Fruit fly (Drosophila melanogaster) whole organism, prepupa: ENCODE measurements around the gene CG1999.
A peak's percentile ranks its signal among the peaks of the same experiment; 100 is the strongest.

Source experiments
- Blimp-1 ChIP-seq: fragments of 200-800 bp; sonication (Bioruptor generic); optimal IDR thresholded peaks from 3 replicates; lab custom pipeline; 2017; ENCODE audit warnings: missing biosample characterization, missing genetic modification characterization, mild to moderate bottlenecking, moderate library complexity, missing genetic modification reagents
- CG10631 ChIP-seq: fragments of 200-800 bp; sonication (Bioruptor generic); optimal IDR thresholded peaks from 2 replicates; lab custom pipeline; 2016; ENCODE audit warnings: missing biosample characterization, missing genetic modification characterization
- CG10669 ChIP-seq: fragments of 200-800 bp; sonication (Bioruptor generic); optimal IDR thresholded peaks from 3 replicates; lab custom pipeline; 2018; ENCODE audit warnings: missing biosample characterization, mild to moderate bottlenecking, missing genetic modification characterization, moderate library complexity
- CG11762 ChIP-seq: fragments of 200-800 bp; sonication (Bioruptor generic); optimal IDR thresholded peaks from 3 replicates; lab custom pipeline; 2016; ENCODE audit warnings: missing biosample characterization, missing genetic modification characterization; ENCODE audit not compliant: insufficient read depth
- CG11902 ChIP-seq: fragments of 200-800 bp; sonication (Bioruptor generic); optimal IDR thresholded peaks from 3 replicates; lab custom pipeline; 2016; ENCODE audit warnings: missing biosample characterization, missing genetic modification characterization
- CG15336 ChIP-seq: fragments of 200-800 bp; sonication (Bioruptor generic); IDR thresholded peaks from 2 replicates; pipeline ENCODE4 v1.3.6; 2022; ENCODE audit warnings: missing biosample characterization, missing genetic modification characterization
- CG16779 ChIP-seq: fragments of 200-800 bp; sonication (Bioruptor generic); optimal IDR thresholded peaks from 3 replicates; lab custom pipeline; 2017; ENCODE audit warnings: missing biosample characterization, mild to moderate bottlenecking, missing genetic modification characterization
- CG3032 ChIP-seq: fragments of 200-800 bp; optimal IDR thresholded peaks from 2 replicates; lab custom pipeline; 2019; ENCODE audit warnings: missing biosample characterization, mild to moderate bottlenecking, missing genetic modification characterization, moderate library complexity
- CG32006 ChIP-seq: fragments of 200-800 bp; sonication (Bioruptor generic); optimal IDR thresholded peaks from 3 replicates; lab custom pipeline; 2017; ENCODE audit warnings: missing biosample characterization, mild to moderate bottlenecking, missing genetic modification characterization
- CG34406 ChIP-seq: fragments of 200-800 bp; sonication (Bioruptor generic); optimal IDR thresholded peaks from 3 replicates; lab custom pipeline; 2016; ENCODE audit warnings: missing biosample characterization, missing genetic modification characterization
- CG3919 ChIP-seq: fragments of 200-800 bp; sonication (Bioruptor generic); optimal IDR thresholded peaks from 3 replicates; lab custom pipeline; 2016; ENCODE audit warnings: missing biosample characterization, missing genetic modification characterization
- CG4318 ChIP-seq: fragments of 200-800 bp; sonication (Bioruptor generic); optimal IDR thresholded peaks from 3 replicates; lab custom pipeline; 2017; ENCODE audit warnings: missing biosample characterization, mild to moderate bottlenecking, missing genetic modification characterization
- CG6163 ChIP-seq: fragments of 200-800 bp; sonication (Bioruptor generic); IDR thresholded peaks from 3 replicates; pipeline ENCODE4 v1.3.6; 2022; ENCODE audit warnings: missing biosample characterization, missing genetic modification characterization
- CG6276 ChIP-seq: fragments of 200-800 bp; sonication (Bioruptor generic); optimal IDR thresholded peaks from 2 replicates; lab custom pipeline; 2017; ENCODE audit warnings: missing biosample characterization, mild to moderate bottlenecking, missing genetic modification characterization
- CG6792 ChIP-seq: fragments of 200-800 bp; sonication (Bioruptor generic); optimal IDR thresholded peaks from 3 replicates; lab custom pipeline; 2016; ENCODE audit warnings: missing biosample characterization, missing genetic modification characterization
- CG6808 ChIP-seq: fragments of 200-800 bp; sonication (Bioruptor generic); optimal IDR thresholded peaks from 3 replicates; lab custom pipeline; 2017; ENCODE audit warnings: missing biosample characterization, missing genetic modification characterization, mild to moderate bottlenecking, moderate library complexity, missing genetic modification reagents
- CG6854 ChIP-seq: fragments of 200-800 bp; sonication (Bioruptor generic); optimal IDR thresholded peaks from 2 replicates; lab custom pipeline; 2017; ENCODE audit warnings: missing biosample characterization, mild to moderate bottlenecking, missing genetic modification characterization
- CG7368 ChIP-seq: fragments of 200-800 bp; sonication (Bioruptor generic); optimal IDR thresholded peaks from 3 replicates; lab custom pipeline; 2016; ENCODE audit warnings: missing biosample characterization, missing genetic modification characterization
- CG8119 ChIP-seq: fragments of 200-800 bp; sonication (Bioruptor generic); IDR thresholded peaks from 3 replicates; pipeline ENCODE4 v1.3.6; 2022; ENCODE audit warnings: missing biosample characterization, missing genetic modification characterization
- CG9139 ChIP-seq: fragments of 200-800 bp; sonication (Bioruptor generic); optimal IDR thresholded peaks from 3 replicates; lab custom pipeline; 2017; ENCODE audit warnings: missing biosample characterization, mild to moderate bottlenecking, missing genetic modification characterization
- Eip75B ChIP-seq: fragments of 200-800 bp; sonication (Bioruptor generic); optimal IDR thresholded peaks from 3 replicates; lab custom pipeline; 2016; ENCODE audit warnings: missing biosample characterization, missing genetic modification characterization
- Eip78C ChIP-seq: fragments of 200-800 bp; sonication (Bioruptor generic); peaks from one replicate; lab custom pipeline; 2016; ENCODE audit warnings: missing biosample characterization, missing genetic modification characterization
- Eip93F ChIP-seq: fragments of 200-800 bp; sonication (Bioruptor generic); optimal IDR thresholded peaks from 2 replicates; lab custom pipeline; 2016; ENCODE audit warnings: missing biosample characterization, mild to moderate bottlenecking, missing genetic modification characterization
- Ets96B ChIP-seq: fragments of 200-800 bp; optimal IDR thresholded peaks from 2 replicates; lab custom pipeline; 2019; ENCODE audit warnings: missing biosample characterization, mild to moderate bottlenecking, missing genetic modification characterization, moderate library complexity
- Gug ChIP-seq: fragments of 200-800 bp; sonication (Bioruptor generic); IDR thresholded peaks from 2 replicates; pipeline ENCODE4 v1.3.6; 2022; ENCODE audit warnings: missing biosample characterization, missing genetic modification characterization
- Hr38 ChIP-seq: sonication (Bioruptor generic); optimal IDR thresholded peaks from 2 replicates; lab custom pipeline; 2016; ENCODE audit warnings: missing biosample characterization, missing genetic modification characterization
- Hr4 ChIP-seq: fragments of 200-800 bp; sonication (Bioruptor generic); optimal IDR thresholded peaks from 3 replicates; lab custom pipeline; 2016; ENCODE audit warnings: missing biosample characterization, missing genetic modification characterization
- Lpt ChIP-seq: fragments of 200-800 bp; sonication (Bioruptor generic); optimal IDR thresholded peaks from 3 replicates; lab custom pipeline; 2016; ENCODE audit warnings: missing biosample characterization, missing genetic modification characterization
- Met ChIP-seq: fragments of 200-800 bp; sonication (Bioruptor generic); optimal IDR thresholded peaks from 3 replicates; lab custom pipeline; 2016; ENCODE audit warnings: missing biosample characterization, missing genetic modification characterization
- Smox ChIP-seq: fragments of 200-800 bp; sonication (Bioruptor generic); optimal IDR thresholded peaks from 3 replicates; lab custom pipeline; 2016; ENCODE audit warnings: missing biosample characterization, missing genetic modification characterization
- Sox102F ChIP-seq: fragments of 200-800 bp; sonication (Bioruptor generic); optimal IDR thresholded peaks from 2 replicates; lab custom pipeline; 2016; ENCODE audit warnings: missing biosample characterization, mild to moderate bottlenecking, missing genetic modification characterization
- Sox15 ChIP-seq: fragments of 200-800 bp; sonication (Bioruptor generic); optimal IDR thresholded peaks from 3 replicates; lab custom pipeline; 2016; ENCODE audit warnings: missing biosample characterization, missing genetic modification characterization
- achi ChIP-seq: fragments of 200-800 bp; sonication (Bioruptor generic); optimal IDR thresholded peaks from 3 replicates; lab custom pipeline; 2016; ENCODE audit warnings: missing biosample characterization, missing genetic modification characterization
- acj6 ChIP-seq: fragments of 200-800 bp; sonication (Bioruptor generic); optimal IDR thresholded peaks from 3 replicates; lab custom pipeline; 2016; ENCODE audit warnings: missing biosample characterization, missing genetic modification characterization
- cyc ChIP-seq: fragments of 200-800 bp; sonication (Bioruptor generic); optimal IDR thresholded peaks from 3 replicates; lab custom pipeline; 2016; ENCODE audit warnings: missing biosample characterization, missing genetic modification characterization
- dac ChIP-seq: fragments of 200-800 bp; sonication (Bioruptor generic); optimal IDR thresholded peaks from 2 replicates; lab custom pipeline; 2017; ENCODE audit warnings: missing biosample characterization, mild to moderate bottlenecking, missing genetic modification characterization
- eg ChIP-seq: fragments of 200-800 bp; sonication (Bioruptor generic); IDR thresholded peaks from 3 replicates; pipeline ENCODE4 v1.3.6; 2022; ENCODE audit warnings: missing biosample characterization, missing genetic modification characterization
- fd59A ChIP-seq: fragments of 200-800 bp; sonication (Bioruptor generic); optimal IDR thresholded peaks from 2 replicates; lab custom pipeline; 2017; ENCODE audit warnings: missing biosample characterization, mild to moderate bottlenecking, missing genetic modification characterization, missing genetic modification reagents
- fkh ChIP-seq: fragments of 200-800 bp; sonication (Bioruptor generic); optimal IDR thresholded peaks from 3 replicates; lab custom pipeline; 2017; ENCODE audit warnings: missing biosample characterization, mild to moderate bottlenecking, missing genetic modification characterization, moderate library complexity
- lz ChIP-seq: fragments of 200-800 bp; sonication (Bioruptor generic); optimal IDR thresholded peaks from 3 replicates; lab custom pipeline; 2016; ENCODE audit warnings: missing biosample characterization, missing genetic modification characterization
- pdm3 ChIP-seq: fragments of 200-800 bp; sonication (Bioruptor generic); optimal IDR thresholded peaks from 3 replicates; lab custom pipeline; 2016; ENCODE audit warnings: missing biosample characterization, missing genetic modification characterization
- salr ChIP-seq, 2 experiments: fragments of 200-800 bp; sonication (Bioruptor generic); optimal IDR thresholded peaks; 3 replicates each; lab custom pipeline; 2016 to 2018; ENCODE audit warnings: missing biosample characterization in 2 of 2, missing genetic modification characterization in 2 of 2, mild to moderate bottlenecking in 1 of 2
- spab ChIP-seq: fragments of 200-800 bp; sonication (Bioruptor generic); optimal IDR thresholded peaks from 2 replicates; lab custom pipeline; 2017; ENCODE audit warnings: missing biosample characterization, mild to moderate bottlenecking, missing genetic modification characterization, missing genetic modification reagents
- ss ChIP-seq, 2 experiments: fragments of 200-800 bp; sonication (Bioruptor generic); optimal IDR thresholded peaks; 2 replicates in 1 of 2; 3 replicates in 1 of 2; lab custom pipeline; 2017 to 2018; ENCODE audit warnings: mild to moderate bottlenecking in 2 of 2, missing biosample characterization in 2 of 2, missing genetic modification characterization in 2 of 2, moderate library complexity in 1 of 2
- svp ChIP-seq: fragments of 200-800 bp; sonication (Bioruptor generic); peaks from one replicate; lab custom pipeline; 2016; ENCODE audit warnings: missing biosample characterization, missing genetic modification characterization
- topi ChIP-seq: fragments of 200-800 bp; sonication (Bioruptor generic); optimal IDR thresholded peaks from 3 replicates; lab custom pipeline; 2016; ENCODE audit warnings: missing biosample characterization, missing genetic modification characterization
- vri ChIP-seq: fragments of 200-800 bp; sonication (Bioruptor generic); optimal IDR thresholded peaks from 3 replicates; lab custom pipeline; 2016; ENCODE audit warnings: missing biosample characterization, mild to moderate bottlenecking, missing genetic modification characterization

CG1999 gene

DNA sequence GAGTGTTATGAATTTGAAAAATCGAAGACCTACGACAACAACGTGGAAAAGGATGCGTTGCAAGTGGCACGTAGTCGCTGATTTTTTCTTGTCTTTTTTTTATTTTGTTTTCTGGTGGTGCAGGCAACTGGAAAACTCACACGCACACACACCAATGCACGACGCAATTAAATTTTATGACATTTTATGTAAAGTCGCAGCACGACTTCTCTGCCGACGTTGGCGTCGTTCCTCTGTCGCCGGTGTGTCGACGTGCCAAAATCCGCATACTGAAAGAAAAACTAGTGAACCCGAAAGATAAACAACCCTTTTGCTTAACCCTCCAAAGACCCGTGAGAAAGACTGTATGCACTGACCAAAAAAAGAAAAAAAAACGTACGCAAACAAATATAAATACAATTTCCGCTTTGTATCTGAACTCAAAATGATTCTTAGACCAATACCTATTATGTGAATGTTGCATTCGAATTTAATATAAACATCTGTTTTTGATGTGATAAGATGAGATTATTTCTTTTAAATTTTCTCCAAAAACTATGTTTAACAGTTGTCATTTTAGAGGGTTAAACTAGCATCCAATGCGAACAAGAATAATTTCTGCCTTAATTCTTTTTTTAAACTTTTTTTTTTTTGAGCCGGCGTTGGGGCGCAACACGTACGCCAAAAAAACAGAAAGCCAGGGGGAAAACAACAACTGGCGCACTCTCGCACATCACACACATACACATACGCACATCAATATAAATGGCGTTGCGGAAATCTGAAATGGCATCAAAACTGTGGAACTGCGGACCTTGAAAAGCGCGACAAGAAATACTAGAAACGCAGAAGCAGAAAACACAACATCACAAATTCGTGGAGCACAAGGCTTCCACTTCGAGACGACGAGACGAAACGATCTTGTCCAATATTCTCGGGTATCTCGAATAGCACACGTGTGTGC lies 24.5 kb upstream of the CG1999 start (continued):
- TF ChIP-seq Met (GFP tag; lab: Kevin White, UChicago) (peak; percentile 77), Smox (GFP tag; lab: Kevin White, UChicago) (peak; percentile 76), CG8119 (peak; percentile 58), cyc (GFP tag; lab: Kevin White, UChicago) (peak; percentile 67), Eip78C (GFP tag; lab: Kevin White, UChicago) (peak; percentile 97), CG16779 (tag; lab: Kevin White, UChicago) (peak; percentile 52), lz (GFP tag; lab: Kevin White, UChicago) (peak; percentile 69), CG11762 (GFP tag; lab: Kevin White, UChicago) (peak; percentile 65), CG7368 (peak; percentile 61), Eip75B (GFP tag; lab: Kevin White, UChicago) (peak; percentile 84), pdm3 (peak; percentile 81), Eip93F (GFP tag; lab: Kevin White, UChicago) (no peak), CG32006 (peak; percentile 73), ss (GFP tag; optimal IDR thresholded peaks at IDR 0.05; lab: Kevin White, UChicago) (peak; percentile 60 to 86), topi (GFP tag; lab: Kevin White, UChicago) (peak; percentile 81), dac (no peak), CG10631 (GFP tag; lab: Kevin White, UChicago) (peak; percentile 83), Sox102F (GFP tag; lab: Kevin White, UChicago) (peak; percentile 77), CG11902 (peak; percentile 50), Lpt (peak; percentile 47), CG10669 (GFP tag; lab: Kevin White, UChicago) (peak; percentile 86)

DNA sequence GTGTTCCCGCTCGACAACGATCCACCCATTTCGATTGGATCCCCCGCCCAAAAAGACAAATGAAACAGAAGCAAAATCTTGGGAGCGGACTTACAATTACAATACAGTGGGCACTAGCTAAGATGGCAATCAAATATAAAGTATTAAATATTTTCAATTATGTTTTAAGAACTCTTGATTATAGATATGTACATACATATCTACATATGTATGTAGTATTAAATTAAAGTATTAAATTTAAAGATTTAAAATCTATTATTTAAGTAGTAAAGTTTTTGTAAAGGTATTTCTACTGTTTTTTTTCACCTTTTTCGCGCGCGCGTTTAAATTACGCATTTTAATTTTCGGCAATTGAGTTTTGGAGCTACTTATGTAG lies 23.8 kb upstream of the CG1999 start:
- TF ChIP-seq CG9139 (GFP tag; lab: Kevin White, UChicago) (peak; percentile 31), achi (GFP tag; lab: Kevin White, UChicago) (peak; percentile 72), fd59A (peak; percentile 46), Hr4 (GFP tag; lab: Kevin White, UChicago) (no peak), Sox15 (GFP tag; lab: Kevin White, UChicago) (no peak), Hr38 (GFP tag; lab: Kevin White, UChicago) (no peak), acj6 (peak; percentile 58), Eip93F (GFP tag; lab: Kevin White, UChicago) (no peak), Ets96B (peak; percentile 74), CG7368 (peak; percentile 42), Blimp-1 (GFP tag; lab: Kevin White, UChicago) (no peak), Gug (GFP tag; lab: Robert Waterston, UW) (peak; percentile 54), spab (peak; percentile 56), Lpt (peak; percentile 31), cyc (GFP tag; lab: Kevin White, UChicago) (no peak), CG6854 (GFP tag; lab: Kevin White, UChicago) (no peak), Met (GFP tag; lab: Kevin White, UChicago) (peak; percentile 10), CG34406 (peak; percentile 40), CG11762 (GFP tag; lab: Kevin White, UChicago) (peak; percentile 58), Sox102F (GFP tag; lab: Kevin White, UChicago) (no peak), CG4318 (peak; percentile 10), eg (GFP tag; lab: Robert Waterston, UW) (peak; percentile 38; the same call in 1 of the 3 replicates), CG10631 (GFP tag; lab: Kevin White, UChicago) (peak; percentile 68), fkh (GFP tag; lab: Kevin White, UChicago) (peak; percentile 12), pdm3 (no peak), ss (GFP tag; optimal IDR thresholded peaks at IDR 0.05; lab: Kevin White, UChicago) (peak; percentile 50 to 55), CG6808 (GFP tag; lab: Kevin White, UChicago) (peak; percentile 69), CG3919 (GFP tag; lab: Kevin White, UChicago) (peak; percentile 59), CG6276 (peak; percentile 37), CG6792 (peak; percentile 38), CG15336 (peak; percentile 70), svp (GFP tag; lab: Kevin White, UChicago) (no peak), CG3032 (tag; lab: Kevin White, UChicago) (peak; percentile 82), vri (GFP tag; lab: Kevin White, UChicago) (no peak), salr (GFP tag; optimal IDR thresholded peaks at IDR 0.05; lab: Kevin White, UChicago) (peak in 1 of 2 experiments; percentile 40), CG10669 (GFP tag; lab: Kevin White, UChicago) (peak; percentile 66), CG6163 (GFP tag; lab: Robert Waterston, UW) (no peak)
